Worm (Caenorhabditis elegans): ENCODE results near the gene cbs-2.

DNA sequence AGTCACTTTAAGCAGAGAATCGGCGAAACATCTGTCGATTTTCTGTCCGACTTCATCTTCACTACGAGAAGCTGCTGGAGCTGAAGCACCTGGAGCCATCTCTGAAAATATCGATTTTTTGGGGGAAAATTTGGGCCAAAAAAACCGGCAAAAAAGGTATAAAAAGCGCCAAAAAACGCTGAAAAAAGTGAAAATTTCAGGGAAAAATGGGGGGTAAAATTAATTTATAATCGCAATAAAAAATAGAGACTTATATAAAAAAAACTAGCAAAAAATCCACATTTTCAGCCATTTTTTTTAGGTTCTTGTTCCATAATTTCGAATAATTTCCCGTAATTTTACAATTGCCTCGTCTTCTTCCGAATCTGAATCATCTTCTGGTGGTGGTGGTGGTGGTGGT is 2.2 kb upstream of the cbs-2 start, which contains the start of gene F54A3.5:
- TF ChIP-seq ceh-28 (tag; optimal IDR thresholded peaks at IDR 0.05) (no peak), pha-4 (tag; optimal IDR thresholded peaks at IDR 0.05) (no peak), ztf-4 (tag; optimal IDR thresholded peaks at IDR 0.05) (no peak), nfya-1 (tag; optimal IDR thresholded peaks at IDR 0.05; ENCODE audit: insufficient read depth) (no peak), nhr-12 (tag; optimal IDR thresholded peaks at IDR 0.05) (no peak), sea-2 (GFP tag; optimal IDR thresholded peaks at IDR 0.05) (no peak), snpc-4 (tag; optimal IDR thresholded peaks at IDR 0.05) (no peak), unc-39 (tag; optimal IDR thresholded peaks at IDR 0.05) (no peak), ceh-16 (tag; optimal IDR thresholded peaks at IDR 0.05) (no peak), tbx-2 (tag; optimal IDR thresholded peaks at IDR 0.05) (no peak), lin-15B (tag; optimal IDR thresholded peaks at IDR 0.05) (no peak), unc-62 (GFP tag; optimal IDR thresholded peaks at IDR 0.05) (no peak), ama-1 (optimal IDR thresholded peaks at IDR 0.05) (no peak), fkh-10 (GFP tag; optimal IDR thresholded peaks at IDR 0.05) (no peak)

All from whole organism, L3 larva.